Fruit fly (Drosophila melanogaster) whole organism, embryonic: Measurements from ENCODE around the gene CG13380.

Experiments used
- ATbp ChIP-seq: fragments of 200-800 bp; sonication (Bioruptor generic); optimal IDR thresholded peaks from 2 replicates; lab custom pipeline; 2017; ENCODE audit warnings: missing biosample characterization, mild to moderate bottlenecking, missing genetic modification characterization, missing genetic modification reagents
- Ada2b ChIP-seq: fragments of 200-800 bp; sonication (Bioruptor generic); IDR thresholded peaks from 2 replicates; pipeline ENCODE4 v1.3.6; 2022; ENCODE audit warnings: missing biosample characterization, missing genetic modification characterization
- Atf6 ChIP-seq: fragments of 200-800 bp; sonication (Bioruptor generic); IDR thresholded peaks from 2 replicates; pipeline ENCODE4 v1.3.6; 2022; ENCODE audit warnings: missing biosample characterization, missing genetic modification characterization
- B-H1 ChIP-seq: fragments of 200-800 bp; sonication (Bioruptor generic); IDR thresholded peaks from 3 replicates; pipeline ENCODE4 v1.3.6; 2022; ENCODE audit warnings: missing biosample characterization, missing genetic modification characterization
- Bdp1 ChIP-seq: fragments of 200-800 bp; sonication (Bioruptor generic); optimal IDR thresholded peaks from 3 replicates; lab custom pipeline; 2016; ENCODE audit warnings: missing biosample characterization, missing genetic modification characterization
- CG10274 ChIP-seq: fragments of 200-800 bp; sonication (Bioruptor generic); optimal IDR thresholded peaks from 3 replicates; lab custom pipeline; 2017; ENCODE audit warnings: missing biosample characterization, mild to moderate bottlenecking, missing genetic modification characterization
- CG10979 ChIP-seq: fragments of 200-800 bp; sonication (Bioruptor generic); optimal IDR thresholded peaks from 2 replicates; lab custom pipeline; 2018; ENCODE audit warnings: missing biosample characterization, mild to moderate bottlenecking, missing genetic modification characterization, moderate library complexity
- CG11560 ChIP-seq: fragments of 200-800 bp; sonication (Bioruptor generic); IDR thresholded peaks from 3 replicates; pipeline ENCODE4 v1.3.6; 2022; ENCODE audit warnings: missing biosample characterization, missing genetic modification characterization
- CG11723 ChIP-seq: fragments of 200-800 bp; sonication (Bioruptor generic); optimal IDR thresholded peaks from 2 replicates; lab custom pipeline; 2017; ENCODE audit warnings: missing biosample characterization, mild to moderate bottlenecking, missing genetic modification characterization
- CG1233 ChIP-seq: fragments of 200-800 bp; sonication (Bioruptor generic); optimal IDR thresholded peaks from 4 replicates; lab custom pipeline; 2018; ENCODE audit warnings: missing biosample characterization, mild to moderate bottlenecking, missing genetic modification characterization
- CG13296 ChIP-seq: fragments of 200-800 bp; sonication (Bioruptor generic); optimal IDR thresholded peaks from 3 replicates; lab custom pipeline; 2018; ENCODE audit warnings: missing biosample characterization, mild to moderate bottlenecking, missing genetic modification characterization
- CG13624 ChIP-seq: fragments of 200-800 bp; sonication (Bioruptor generic); optimal IDR thresholded peaks from 2 replicates; lab custom pipeline; 2016; ENCODE audit warnings: missing biosample characterization, missing genetic modification characterization
- CG14860 ChIP-seq: fragments of 200-800 bp; sonication (Bioruptor generic); IDR thresholded peaks from 3 replicates; pipeline ENCODE4 v1.3.6; 2022; ENCODE audit warnings: missing biosample characterization, missing genetic modification characterization; ENCODE audit not compliant: partially characterized antibody
- CG17829 ChIP-seq: fragments of 200-800 bp; optimal IDR thresholded peaks from 2 replicates; lab custom pipeline; 2019; ENCODE audit warnings: missing biosample characterization, mild to moderate bottlenecking, missing genetic modification characterization, moderate library complexity
- CG18476 ChIP-seq: fragments of 200-800 bp; sonication (Bioruptor generic); optimal IDR thresholded peaks from 2 replicates; lab custom pipeline; 2016; ENCODE audit warnings: missing biosample characterization, mild to moderate bottlenecking, missing genetic modification characterization
- CG2120 ChIP-seq: fragments of 200-800 bp; sonication (Bioruptor generic); optimal IDR thresholded peaks from 3 replicates; lab custom pipeline; 2016; ENCODE audit warnings: missing biosample characterization, missing genetic modification characterization
- CG34224 ChIP-seq: fragments of 200-800 bp; sonication (Bioruptor generic); IDR thresholded peaks from 3 replicates; pipeline ENCODE4 v1.3.6; 2022; ENCODE audit warnings: missing biosample characterization, missing genetic modification characterization; ENCODE audit not compliant: partially characterized antibody
- CG7271 ChIP-seq: fragments of 200-800 bp; sonication (Bioruptor generic); optimal IDR thresholded peaks from 2 replicates; lab custom pipeline; 2018; ENCODE audit warnings: missing biosample characterization, mild to moderate bottlenecking, missing genetic modification characterization, moderate library complexity
- CG7987 ChIP-seq: fragments of 200-800 bp; sonication (Bioruptor generic); optimal IDR thresholded peaks from 2 replicates; lab custom pipeline; 2018; ENCODE audit warnings: missing biosample characterization, mild to moderate bottlenecking, missing genetic modification characterization, moderate library complexity
- Deaf1 ChIP-seq: fragments of 200-800 bp; optimal IDR thresholded peaks from 3 replicates; lab custom pipeline; 2019; ENCODE audit warnings: missing biosample characterization, mild to moderate bottlenecking, missing genetic modification characterization, moderate library complexity
- Dref ChIP-seq: fragments of 200-800 bp; sonication (Bioruptor generic); IDR thresholded peaks from 2 replicates; pipeline ENCODE4 v1.3.6; 2022; ENCODE audit warnings: missing biosample characterization, missing genetic modification characterization
- Fer2 ChIP-seq: fragments of 200-800 bp; sonication (Bioruptor generic); optimal IDR thresholded peaks from 2 replicates; lab custom pipeline; 2018; ENCODE audit warnings: missing biosample characterization, mild to moderate bottlenecking, missing genetic modification characterization, moderate library complexity
- GATAe ChIP-seq: fragments of 200-800 bp; sonication (Bioruptor generic); conservative IDR thresholded peaks from 2 replicates; pipeline ENCODE4 v1.3.6; 2022; ENCODE audit warnings: missing biosample characterization, missing genetic modification characterization
- Gsc ChIP-seq: fragments of 200-800 bp; sonication (Bioruptor generic); IDR thresholded peaks from 2 replicates; pipeline ENCODE4 v1.3.6; 2022; ENCODE audit warnings: missing biosample characterization, missing genetic modification characterization
- Gug ChIP-seq: fragments of 200-800 bp; sonication (Bioruptor generic); IDR thresholded peaks from 4 replicates; pipeline ENCODE4 v1.3.6; 2022; ENCODE audit warnings: missing biosample characterization, missing genetic modification characterization
- HLH3B ChIP-seq: fragments of 200-800 bp; sonication (Bioruptor generic); IDR thresholded peaks from 2 replicates; pipeline ENCODE4 v1.3.6; 2022; ENCODE audit warnings: missing biosample characterization, missing genetic modification characterization
- Hand ChIP-seq: fragments of 200-800 bp; sonication (Bioruptor generic); optimal IDR thresholded peaks from 2 replicates; lab custom pipeline; 2017; ENCODE audit warnings: mild to moderate bottlenecking, missing biosample characterization, missing genetic modification reagents, missing genetic modification characterization
- HmgZ ChIP-seq: fragments of 200-800 bp; sonication (Bioruptor generic); optimal IDR thresholded peaks from 2 replicates; lab custom pipeline; 2018; ENCODE audit warnings: missing biosample characterization, mild to moderate bottlenecking, missing genetic modification characterization
- Hr78 ChIP-seq, 2 experiments: fragments of 200-800 bp in 1 of 2; fragments of >200 bp in 1 of 2; sonication (Bioruptor generic) in 1 of 2; optimal IDR thresholded peaks; 2 replicates each; lab custom pipeline; 2017 to 2019; ENCODE audit warnings: missing biosample characterization in 2 of 2, missing genetic modification characterization in 2 of 2, mild to moderate bottlenecking in 1 of 2, moderate library complexity in 1 of 2
- Mes4 ChIP-seq: fragments of 200-800 bp; sonication (Bioruptor generic); optimal IDR thresholded peaks from 2 replicates; lab custom pipeline; 2016; ENCODE audit warnings: missing biosample characterization, missing genetic modification characterization
- Opbp ChIP-seq: fragments of 200-800 bp; sonication (Bioruptor generic); IDR thresholded peaks from 3 replicates; pipeline ENCODE4 v1.3.6; 2022; ENCODE audit warnings: missing biosample characterization, missing genetic modification characterization; ENCODE audit not compliant: partially characterized antibody
- Pdp1 ChIP-seq, 2 experiments: fragments of 200-800 bp; sonication (Bioruptor generic); optimal IDR thresholded peaks; 3 replicates each; lab custom pipeline; 2016; ENCODE audit warnings: missing biosample characterization in 2 of 2, missing genetic modification characterization in 2 of 2, mild to moderate bottlenecking in 1 of 2, moderate library complexity in 1 of 2
- Tbp ChIP-seq: fragments of >200 bp; optimal IDR thresholded peaks from 2 replicates; lab custom pipeline; 2018; ENCODE audit warnings: missing biosample characterization, missing genetic modification characterization
- amos ChIP-seq: fragments of 200-800 bp; sonication (Bioruptor generic); IDR thresholded peaks from 2 replicates; pipeline ENCODE4 v1.3.6; 2022; ENCODE audit warnings: missing biosample characterization, missing genetic modification characterization; ENCODE audit not compliant: partially characterized antibody
- ci ChIP-seq: fragments of 200-800 bp; sonication (Bioruptor generic); IDR thresholded peaks from 3 replicates; pipeline ENCODE4 v1.3.6; 2022; ENCODE audit warnings: missing biosample characterization, missing genetic modification characterization
- corto ChIP-seq: fragments of 200-800 bp; sonication (Bioruptor generic); optimal IDR thresholded peaks from 2 replicates; lab custom pipeline; 2016; ENCODE audit warnings: missing biosample characterization, mild to moderate bottlenecking, missing genetic modification characterization, moderate library complexity
- gt ChIP-seq: fragments of 200-800 bp; sonication (Bioruptor generic); IDR thresholded peaks from 2 replicates; pipeline ENCODE4 v1.3.6; 2022; ENCODE audit warnings: missing biosample characterization, missing genetic modification characterization
- ind ChIP-seq: fragments of 200-800 bp; sonication (Bioruptor generic); optimal IDR thresholded peaks from 3 replicates; lab custom pipeline; 2016; ENCODE audit warnings: missing biosample characterization, missing genetic modification characterization
- inv ChIP-seq: fragments of 200-800 bp; sonication (Bioruptor generic); IDR thresholded peaks from 2 replicates; pipeline ENCODE4 v1.3.6; 2022; ENCODE audit warnings: missing biosample characterization, missing genetic modification characterization; ENCODE audit not compliant: partially characterized antibody
- kah ChIP-seq: fragments of 200-800 bp; sonication (Bioruptor generic); optimal IDR thresholded peaks from 2 replicates; lab custom pipeline; 2018; ENCODE audit warnings: missing biosample characterization, mild to moderate bottlenecking, missing genetic modification characterization
- otp ChIP-seq: fragments of 200-800 bp; sonication (Bioruptor generic); IDR thresholded peaks from 3 replicates; pipeline ENCODE4, ENCODE4 v1.3.6; 2022; ENCODE audit warnings: missing biosample characterization, missing genetic modification characterization
- sc ChIP-seq, 3 experiments: fragments of >200 bp in 2 of 3; fragments of 200-800 bp in 1 of 3; sonication (Bioruptor generic) in 1 of 3; optimal IDR thresholded peaks; 2 replicates in 2 of 3; 3 replicates in 1 of 3; lab custom pipeline; 2017; ENCODE audit warnings: mild to moderate bottlenecking in 1 of 3, missing biosample characterization in 1 of 3, missing genetic modification characterization in 1 of 3, missing genetic modification reagents in 1 of 3
- scrt ChIP-seq: fragments of 200-800 bp; sonication (Bioruptor generic); optimal IDR thresholded peaks from 2 replicates; lab custom pipeline; 2018; ENCODE audit warnings: missing biosample characterization, mild to moderate bottlenecking, missing genetic modification characterization, moderate library complexity
- slbo ChIP-seq: fragments of 200-800 bp; sonication (Bioruptor generic); IDR thresholded peaks from 2 replicates; pipeline ENCODE4 v1.3.6; 2022; ENCODE audit warnings: missing biosample characterization, missing genetic modification characterization
- sr ChIP-seq: fragments of 200-800 bp; sonication (Bioruptor generic); IDR thresholded peaks from 3 replicates; pipeline ENCODE4 v1.3.6; 2022; ENCODE audit warnings: missing biosample characterization, missing genetic modification characterization
- ssp ChIP-seq: fragments of 200-800 bp; sonication (Bioruptor generic); IDR thresholded peaks from 2 replicates; pipeline ENCODE4 v1.3.6; 2022; ENCODE audit warnings: missing biosample characterization, missing genetic modification characterization
- tgo ChIP-seq: fragments of 200-800 bp; sonication (Bioruptor generic); IDR thresholded peaks from 3 replicates; pipeline ENCODE4 v1.3.6; 2022; ENCODE audit warnings: missing biosample characterization, missing genetic modification characterization
- wor ChIP-seq: fragments of 200-800 bp; sonication (Bioruptor generic); IDR thresholded peaks from 2 replicates; pipeline ENCODE4 v1.3.6; 2022; ENCODE audit warnings: missing biosample characterization, missing genetic modification characterization

The CG13380 gene

DNA sequence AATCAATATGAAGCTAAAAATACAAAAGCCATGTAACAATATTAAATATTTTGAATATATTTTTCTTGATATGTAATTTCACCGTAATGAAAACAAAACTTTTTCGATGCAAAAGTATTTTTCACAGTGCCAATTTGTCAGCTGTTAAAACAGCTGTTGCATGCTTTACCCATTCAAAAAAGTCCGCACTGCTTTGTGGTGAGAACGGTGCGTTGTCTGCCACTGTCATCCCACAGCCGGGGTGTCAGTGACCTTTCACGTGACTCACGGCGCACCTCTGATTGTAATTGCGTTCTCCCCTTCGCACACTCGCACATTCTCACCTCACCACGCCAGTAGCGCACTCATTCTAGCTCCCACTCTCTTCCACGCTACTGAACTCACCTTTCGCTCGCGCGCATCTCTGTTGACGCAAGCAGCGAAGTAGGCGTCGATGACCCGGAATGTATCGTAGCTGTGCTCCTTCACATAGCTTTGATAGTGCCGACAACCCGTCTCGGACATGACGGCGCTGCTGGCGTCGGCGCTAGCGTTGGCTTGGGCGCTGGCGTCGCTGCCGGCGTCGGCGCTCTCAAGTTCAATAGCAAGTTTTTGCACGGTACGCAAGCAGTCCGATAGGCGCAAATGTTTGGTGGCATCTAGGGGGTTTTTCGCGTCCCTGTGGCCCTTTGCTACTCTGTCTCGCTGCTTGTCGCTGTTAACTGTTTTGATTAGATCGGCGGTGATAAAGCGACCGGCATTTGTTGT, 3.4 kb upstream of the CG13380 start (continued):
- peak; percentile 38; the same call in 2 of the 3 replicates for TF ChIP-seq ci
- peak; percentile 29; the same call in 1 of the 3 replicates for TF ChIP-seq tgo (GFP tag; lab: Robert Waterston, UW)
- TF ChIP-seq CG11560 (tag; lab: Robert Waterston, UW): no peak
- TF ChIP-seq CG7271 (tag; lab: Kevin White, UChicago): no peak
- no peak for TF ChIP-seq wor
- peak; percentile 25 for TF ChIP-seq CG13296 (GFP tag; lab: Kevin White, UChicago)
- peak; percentile 48 for TF ChIP-seq CG17829 (tag; lab: Kevin White, UChicago)
- TF ChIP-seq B-H1: no peak
- peak in 1 of 2 experiments; percentile 98 for TF ChIP-seq Hr78 (GFP tag; optimal IDR thresholded peaks at IDR 0.05; lab: Kevin White, UChicago)
- TF ChIP-seq Hand (GFP tag; lab: Kevin White, UChicago): no peak
- TF ChIP-seq CG10979 (tag; lab: Kevin White, UChicago): peak; percentile 51
- no peak for TF ChIP-seq CG18476 (GFP tag; lab: Kevin White, UChicago)
- peak; percentile 9; the same call in 1 of the 3 replicates for TF ChIP-seq CG14860 (GFP tag; lab: Robert Waterston, UW)
- TF ChIP-seq CG7987 (GFP tag; lab: Kevin White, UChicago): no peak
- peak; percentile 86 for TF ChIP-seq CG34224 (GFP tag; lab: Robert Waterston, UW)
- TF ChIP-seq CG13624 (GFP tag; lab: Kevin White, UChicago): peak; percentile 36
- TF ChIP-seq Fer2 (tag; lab: Kevin White, UChicago): no peak
- no peak for TF ChIP-seq CG1233 (GFP tag; lab: Kevin White, UChicago)
- TF ChIP-seq sc (optimal IDR thresholded peaks at IDR 0.05; lab: Kevin White, UChicago): no peak
- peak; percentile 3 for TF ChIP-seq sc (GFP tag; optimal IDR thresholded peaks at IDR 0.05; lab: Kevin White, UChicago)
- TF ChIP-seq Opbp: peak; percentile 73
- 0 out of 2 replicates have a peak, but pooled peaks have one; percentile 32 for TF ChIP-seq GATAe (GFP tag; lab: Robert Waterston, UW)
- peak; percentile 74 for TF ChIP-seq amos (GFP tag; lab: Robert Waterston, UW)
- TF ChIP-seq kah (GFP tag; lab: Kevin White, UChicago): no peak
- TF ChIP-seq Atf6: peak; percentile 65
- peak; percentile 42 to 45 for TF ChIP-seq Pdp1 (GFP tag; optimal IDR thresholded peaks at IDR 0.05; lab: Kevin White, UChicago)
- peak; percentile 55 for TF ChIP-seq ssp (GFP tag; lab: Robert Waterston, UW)
- peak; percentile 24 for TF ChIP-seq ind (GFP tag; lab: Kevin White, UChicago)
- no peak for TF ChIP-seq Gsc
- peak; percentile 27 for TF ChIP-seq Bdp1 (GFP tag; lab: Kevin White, UChicago)
- peak; percentile 87 for TF ChIP-seq slbo (GFP tag; lab: Robert Waterston, UW)
- no peak for TF ChIP-seq corto (GFP tag; lab: Kevin White, UChicago)
- TF ChIP-seq sr (GFP tag; lab: Robert Waterston, UW): peak; percentile 60; the same call in 1 of the 3 replicates
- no peak for TF ChIP-seq CG10274 (GFP tag; lab: Kevin White, UChicago)
- no peak for TF ChIP-seq gt (GFP tag; lab: Robert Waterston, UW)
- TF ChIP-seq inv (GFP tag; lab: Robert Waterston, UW): peak; percentile 51; the same call in 1 of the 2 replicates
- no peak for TF ChIP-seq Deaf1
- TF ChIP-seq CG11723 (GFP tag; lab: Kevin White, UChicago): no peak
- no peak for TF ChIP-seq Tbp (GFP tag; lab: Kevin White, UChicago)
- no peak for TF ChIP-seq Gug
- peak; percentile 71; the same call in 1 of the 3 replicates for TF ChIP-seq otp (GFP tag; lab: Robert Waterston, UW)
- TF ChIP-seq Dref: 0 out of 2 replicates have a peak, but pooled peaks have one; percentile 16
- TF ChIP-seq Ada2b (GFP tag; lab: Robert Waterston, UW): peak; percentile 40; the same call in 1 of the 2 replicates
- TF ChIP-seq Mes4 (GFP tag; lab: Kevin White, UChicago): no peak
- TF ChIP-seq CG2120 (GFP tag; lab: Kevin White, UChicago): peak; percentile 78
- no peak for TF ChIP-seq HLH3B (GFP tag; lab: Robert Waterston, UW)
- no peak for TF ChIP-seq ATbp (GFP tag; lab: Kevin White, UChicago)
- peak; percentile 57 for TF ChIP-seq scrt
- TF ChIP-seq HmgZ (tag; lab: Kevin White, UChicago): peak; percentile 43
